Fruit fly (Drosophila melanogaster) whole organism, prepupa: ENCODE data around the gene Prp18.
A peak's percentile ranks its signal among the peaks of the same experiment; 100 is the strongest.

Experiments used
- CG10669 ChIP-seq: fragments of 200-800 bp; sonication (Bioruptor generic); optimal IDR thresholded peaks from 3 replicates; lab custom pipeline; 2018; ENCODE audit warnings: missing biosample characterization, mild to moderate bottlenecking, missing genetic modification characterization, moderate library complexity
- CG11294 ChIP-seq: fragments of 200-800 bp; sonication (Bioruptor generic); IDR thresholded peaks from 2 replicates; pipeline ENCODE4 v1.3.6; 2022; ENCODE audit warnings: missing biosample characterization, missing genetic modification characterization
- CG11902 ChIP-seq: fragments of 200-800 bp; sonication (Bioruptor generic); optimal IDR thresholded peaks from 3 replicates; lab custom pipeline; 2016; ENCODE audit warnings: missing biosample characterization, missing genetic modification characterization
- CG15336 ChIP-seq: fragments of 200-800 bp; sonication (Bioruptor generic); IDR thresholded peaks from 2 replicates; pipeline ENCODE4 v1.3.6; 2022; ENCODE audit warnings: missing biosample characterization, missing genetic modification characterization
- CG1621 ChIP-seq: fragments of 200-800 bp; sonication (Bioruptor generic); optimal IDR thresholded peaks from 3 replicates; lab custom pipeline; 2018; ENCODE audit warnings: missing biosample characterization, mild to moderate bottlenecking, missing genetic modification characterization
- CG16779 ChIP-seq: fragments of 200-800 bp; sonication (Bioruptor generic); optimal IDR thresholded peaks from 3 replicates; lab custom pipeline; 2017; ENCODE audit warnings: missing biosample characterization, mild to moderate bottlenecking, missing genetic modification characterization
- CG3032 ChIP-seq: fragments of 200-800 bp; optimal IDR thresholded peaks from 2 replicates; lab custom pipeline; 2019; ENCODE audit warnings: missing biosample characterization, mild to moderate bottlenecking, missing genetic modification characterization, moderate library complexity
- CG31627 ChIP-seq: fragments of 200-800 bp; sonication (Bioruptor generic); optimal IDR thresholded peaks from 3 replicates; lab custom pipeline; 2016; ENCODE audit warnings: missing biosample characterization, missing genetic modification characterization
- CG32006 ChIP-seq: fragments of 200-800 bp; sonication (Bioruptor generic); optimal IDR thresholded peaks from 3 replicates; lab custom pipeline; 2017; ENCODE audit warnings: missing biosample characterization, mild to moderate bottlenecking, missing genetic modification characterization
- CG34406 ChIP-seq: fragments of 200-800 bp; sonication (Bioruptor generic); optimal IDR thresholded peaks from 3 replicates; lab custom pipeline; 2016; ENCODE audit warnings: missing biosample characterization, missing genetic modification characterization
- CG3919 ChIP-seq: fragments of 200-800 bp; sonication (Bioruptor generic); optimal IDR thresholded peaks from 3 replicates; lab custom pipeline; 2016; ENCODE audit warnings: missing biosample characterization, missing genetic modification characterization
- CG4318 ChIP-seq: fragments of 200-800 bp; sonication (Bioruptor generic); optimal IDR thresholded peaks from 3 replicates; lab custom pipeline; 2017; ENCODE audit warnings: missing biosample characterization, mild to moderate bottlenecking, missing genetic modification characterization
- CG6163 ChIP-seq: fragments of 200-800 bp; sonication (Bioruptor generic); IDR thresholded peaks from 3 replicates; pipeline ENCODE4 v1.3.6; 2022; ENCODE audit warnings: missing biosample characterization, missing genetic modification characterization
- CG6276 ChIP-seq: fragments of 200-800 bp; sonication (Bioruptor generic); optimal IDR thresholded peaks from 2 replicates; lab custom pipeline; 2017; ENCODE audit warnings: missing biosample characterization, mild to moderate bottlenecking, missing genetic modification characterization
- CG6792 ChIP-seq: fragments of 200-800 bp; sonication (Bioruptor generic); optimal IDR thresholded peaks from 3 replicates; lab custom pipeline; 2016; ENCODE audit warnings: missing biosample characterization, missing genetic modification characterization
- CG6808 ChIP-seq: fragments of 200-800 bp; sonication (Bioruptor generic); optimal IDR thresholded peaks from 3 replicates; lab custom pipeline; 2017; ENCODE audit warnings: missing biosample characterization, missing genetic modification characterization, mild to moderate bottlenecking, moderate library complexity, missing genetic modification reagents
- CG6854 ChIP-seq: fragments of 200-800 bp; sonication (Bioruptor generic); optimal IDR thresholded peaks from 2 replicates; lab custom pipeline; 2017; ENCODE audit warnings: missing biosample characterization, mild to moderate bottlenecking, missing genetic modification characterization
- CG7368 ChIP-seq: fragments of 200-800 bp; sonication (Bioruptor generic); optimal IDR thresholded peaks from 3 replicates; lab custom pipeline; 2016; ENCODE audit warnings: missing biosample characterization, missing genetic modification characterization
- CG8119 ChIP-seq: fragments of 200-800 bp; sonication (Bioruptor generic); IDR thresholded peaks from 3 replicates; pipeline ENCODE4 v1.3.6; 2022; ENCODE audit warnings: missing biosample characterization, missing genetic modification characterization
- CG8632 ChIP-seq: fragments of 200-800 bp; sonication (Bioruptor generic); optimal IDR thresholded peaks from 3 replicates; lab custom pipeline; 2016; ENCODE audit warnings: missing biosample characterization, missing genetic modification characterization
- CG9139 ChIP-seq: fragments of 200-800 bp; sonication (Bioruptor generic); optimal IDR thresholded peaks from 3 replicates; lab custom pipeline; 2017; ENCODE audit warnings: missing biosample characterization, mild to moderate bottlenecking, missing genetic modification characterization
- Eip75B ChIP-seq: fragments of 200-800 bp; sonication (Bioruptor generic); optimal IDR thresholded peaks from 3 replicates; lab custom pipeline; 2016; ENCODE audit warnings: missing biosample characterization, missing genetic modification characterization
- Eip78C ChIP-seq: fragments of 200-800 bp; sonication (Bioruptor generic); peaks from one replicate; lab custom pipeline; 2016; ENCODE audit warnings: missing biosample characterization, missing genetic modification characterization
- Eip93F ChIP-seq: fragments of 200-800 bp; sonication (Bioruptor generic); optimal IDR thresholded peaks from 2 replicates; lab custom pipeline; 2016; ENCODE audit warnings: missing biosample characterization, mild to moderate bottlenecking, missing genetic modification characterization
- Ets96B ChIP-seq: fragments of 200-800 bp; optimal IDR thresholded peaks from 2 replicates; lab custom pipeline; 2019; ENCODE audit warnings: missing biosample characterization, mild to moderate bottlenecking, missing genetic modification characterization, moderate library complexity
- Gug ChIP-seq: fragments of 200-800 bp; sonication (Bioruptor generic); IDR thresholded peaks from 2 replicates; pipeline ENCODE4 v1.3.6; 2022; ENCODE audit warnings: missing biosample characterization, missing genetic modification characterization
- Hr38 ChIP-seq: sonication (Bioruptor generic); optimal IDR thresholded peaks from 2 replicates; lab custom pipeline; 2016; ENCODE audit warnings: missing biosample characterization, missing genetic modification characterization
- Hr39 ChIP-seq: fragments of 200-800 bp; sonication (Bioruptor generic); optimal IDR thresholded peaks from 2 replicates; lab custom pipeline; 2016; ENCODE audit warnings: missing biosample characterization, missing genetic modification characterization
- Lpt ChIP-seq: fragments of 200-800 bp; sonication (Bioruptor generic); optimal IDR thresholded peaks from 3 replicates; lab custom pipeline; 2016; ENCODE audit warnings: missing biosample characterization, missing genetic modification characterization
- Met ChIP-seq: fragments of 200-800 bp; sonication (Bioruptor generic); optimal IDR thresholded peaks from 3 replicates; lab custom pipeline; 2016; ENCODE audit warnings: missing biosample characterization, missing genetic modification characterization
- OdsH ChIP-seq: fragments of 200-800 bp; sonication (Bioruptor generic); optimal IDR thresholded peaks from 3 replicates; lab custom pipeline; 2016; ENCODE audit warnings: missing biosample characterization, missing genetic modification characterization
- Sox102F ChIP-seq: fragments of 200-800 bp; sonication (Bioruptor generic); optimal IDR thresholded peaks from 2 replicates; lab custom pipeline; 2016; ENCODE audit warnings: missing biosample characterization, mild to moderate bottlenecking, missing genetic modification characterization
- Sox14 ChIP-seq: fragments of 200-800 bp; sonication (Bioruptor generic); optimal IDR thresholded peaks from 3 replicates; lab custom pipeline; 2016; ENCODE audit warnings: missing biosample characterization, missing genetic modification characterization
- Sox15 ChIP-seq: fragments of 200-800 bp; sonication (Bioruptor generic); optimal IDR thresholded peaks from 3 replicates; lab custom pipeline; 2016; ENCODE audit warnings: missing biosample characterization, missing genetic modification characterization
- achi ChIP-seq: fragments of 200-800 bp; sonication (Bioruptor generic); optimal IDR thresholded peaks from 3 replicates; lab custom pipeline; 2016; ENCODE audit warnings: missing biosample characterization, missing genetic modification characterization
- acj6 ChIP-seq: fragments of 200-800 bp; sonication (Bioruptor generic); optimal IDR thresholded peaks from 3 replicates; lab custom pipeline; 2016; ENCODE audit warnings: missing biosample characterization, missing genetic modification characterization
- cyc ChIP-seq: fragments of 200-800 bp; sonication (Bioruptor generic); optimal IDR thresholded peaks from 3 replicates; lab custom pipeline; 2016; ENCODE audit warnings: missing biosample characterization, missing genetic modification characterization
- dac ChIP-seq: fragments of 200-800 bp; sonication (Bioruptor generic); optimal IDR thresholded peaks from 2 replicates; lab custom pipeline; 2017; ENCODE audit warnings: missing biosample characterization, mild to moderate bottlenecking, missing genetic modification characterization
- esn ChIP-seq: fragments of 200-800 bp; sonication (Bioruptor generic); optimal IDR thresholded peaks from 2 replicates; lab custom pipeline; 2016; ENCODE audit warnings: missing biosample characterization, mild to moderate bottlenecking, missing genetic modification characterization, moderate library complexity
- fd59A ChIP-seq: fragments of 200-800 bp; sonication (Bioruptor generic); optimal IDR thresholded peaks from 2 replicates; lab custom pipeline; 2017; ENCODE audit warnings: missing biosample characterization, mild to moderate bottlenecking, missing genetic modification characterization, missing genetic modification reagents
- fd85E ChIP-seq: fragments of 200-800 bp; sonication (Bioruptor generic); optimal IDR thresholded peaks from 3 replicates; lab custom pipeline; 2016; ENCODE audit warnings: missing biosample characterization, missing genetic modification characterization
- lz ChIP-seq: fragments of 200-800 bp; sonication (Bioruptor generic); optimal IDR thresholded peaks from 3 replicates; lab custom pipeline; 2016; ENCODE audit warnings: missing biosample characterization, missing genetic modification characterization
- net ChIP-seq: fragments of 200-800 bp; sonication (Bioruptor generic); optimal IDR thresholded peaks from 3 replicates; lab custom pipeline; 2016; ENCODE audit warnings: missing biosample characterization, missing genetic modification characterization
- pdm3 ChIP-seq: fragments of 200-800 bp; sonication (Bioruptor generic); optimal IDR thresholded peaks from 3 replicates; lab custom pipeline; 2016; ENCODE audit warnings: missing biosample characterization, missing genetic modification characterization
- salr ChIP-seq, 2 experiments: fragments of 200-800 bp; sonication (Bioruptor generic); optimal IDR thresholded peaks; 3 replicates each; lab custom pipeline; 2016 to 2018; ENCODE audit warnings: missing biosample characterization in 2 of 2, missing genetic modification characterization in 2 of 2, mild to moderate bottlenecking in 1 of 2
- spab ChIP-seq: fragments of 200-800 bp; sonication (Bioruptor generic); optimal IDR thresholded peaks from 2 replicates; lab custom pipeline; 2017; ENCODE audit warnings: missing biosample characterization, mild to moderate bottlenecking, missing genetic modification characterization, missing genetic modification reagents
- ss ChIP-seq, 2 experiments: fragments of 200-800 bp; sonication (Bioruptor generic); optimal IDR thresholded peaks; 2 replicates in 1 of 2; 3 replicates in 1 of 2; lab custom pipeline; 2017 to 2018; ENCODE audit warnings: mild to moderate bottlenecking in 2 of 2, missing biosample characterization in 2 of 2, missing genetic modification characterization in 2 of 2, moderate library complexity in 1 of 2
- topi ChIP-seq: fragments of 200-800 bp; sonication (Bioruptor generic); optimal IDR thresholded peaks from 3 replicates; lab custom pipeline; 2016; ENCODE audit warnings: missing biosample characterization, missing genetic modification characterization
- vri ChIP-seq: fragments of 200-800 bp; sonication (Bioruptor generic); optimal IDR thresholded peaks from 3 replicates; lab custom pipeline; 2016; ENCODE audit warnings: missing biosample characterization, mild to moderate bottlenecking, missing genetic modification characterization

The Prp18 gene

DNA sequence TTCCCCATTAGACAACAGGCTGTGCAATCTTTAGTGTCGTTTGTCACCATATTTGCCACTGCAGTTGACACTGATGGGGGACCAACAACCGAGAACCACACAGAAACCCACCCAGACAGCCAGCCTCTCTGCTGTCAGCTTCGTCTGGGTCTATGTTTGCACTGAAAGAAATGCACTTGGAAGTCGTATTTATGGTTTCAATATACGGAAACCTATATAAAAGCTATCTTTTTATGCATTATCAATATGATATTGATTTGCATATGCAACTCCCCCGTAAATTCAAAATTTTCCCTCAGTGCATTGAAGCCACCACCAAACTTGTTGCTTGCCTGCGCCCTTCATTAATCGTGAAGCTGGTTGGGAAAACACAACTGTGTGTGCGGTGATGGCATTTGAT lies 43.1 kb upstream of the Prp18 start (continued):
- TF ChIP-seq CG8632 (peak; percentile 6), CG6854 (GFP tag; lab: Kevin White, UChicago) (no peak), CG15336 (GFP tag; lab: Robert Waterston, UW) (peak; percentile 74), topi (GFP tag; lab: Kevin White, UChicago) (peak; percentile 12), Hr38 (GFP tag; lab: Kevin White, UChicago) (no peak), CG6808 (peak; percentile 41), CG16779 (tag; lab: Kevin White, UChicago) (peak; percentile 47), CG11294 (GFP tag; lab: Robert Waterston, UW) (peak; percentile 77), net (peak; percentile 50), CG3032 (peak; percentile 29), Met (GFP tag; lab: Kevin White, UChicago) (peak; percentile 18), CG6276 (peak; percentile 69), acj6 (GFP tag; lab: Kevin White, UChicago) (peak; percentile 60), OdsH (GFP tag; lab: Kevin White, UChicago) (peak; percentile 53), achi (GFP tag; lab: Kevin White, UChicago) (peak; percentile 61), CG6163 (peak; percentile 91)

DNA sequence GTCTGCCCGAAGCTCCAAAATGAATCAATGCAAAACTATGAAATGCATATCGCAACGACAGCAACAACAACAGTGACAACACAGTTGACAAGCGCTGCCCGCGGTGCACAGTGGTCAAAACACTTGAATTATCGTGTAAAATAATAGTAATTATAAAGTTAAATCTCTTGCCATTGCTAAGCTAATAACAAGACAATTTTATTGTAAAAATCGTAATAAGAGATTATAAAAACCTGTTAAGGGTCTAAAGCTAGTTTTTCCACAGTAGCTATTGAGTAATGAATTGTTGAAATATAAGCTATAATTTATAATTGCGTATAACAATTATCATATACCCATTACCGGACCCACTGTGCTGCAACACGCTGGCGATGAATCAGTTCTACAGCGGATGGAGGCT lies 41.9 kb upstream of the Prp18 start:
- TF ChIP-seq Ets96B (tag; lab: Kevin White, UChicago) = peak; percentile 91
- peak; percentile 99 for TF ChIP-seq Eip78C (GFP tag; lab: Kevin White, UChicago)
- peak; percentile 89 for TF ChIP-seq net
- TF ChIP-seq CG11902 (GFP tag; lab: Kevin White, UChicago) = peak; percentile 69
- no peak for TF ChIP-seq Hr38 (GFP tag; lab: Kevin White, UChicago)
- peak; percentile 80 for TF ChIP-seq Sox102F (GFP tag; lab: Kevin White, UChicago)
- peak; percentile 88 for TF ChIP-seq CG1621 (tag; lab: Kevin White, UChicago)
- TF ChIP-seq ss (GFP tag; optimal IDR thresholded peaks at IDR 0.05; lab: Kevin White, UChicago) = peak; percentile 92 to 95
- peak; percentile 85 for TF ChIP-seq CG16779 (tag; lab: Kevin White, UChicago)
- TF ChIP-seq CG3032 = peak; percentile 92
- TF ChIP-seq CG7368 (GFP tag; lab: Kevin White, UChicago) = peak; percentile 74
- TF ChIP-seq CG3919 = peak; percentile 89
- peak; percentile 84 for TF ChIP-seq CG4318
- TF ChIP-seq Gug (GFP tag; lab: Robert Waterston, UW) = peak; percentile 86
- TF ChIP-seq salr (GFP tag; optimal IDR thresholded peaks at IDR 0.05; lab: Kevin White, UChicago) = peak; percentile 69 to 84
- TF ChIP-seq fd85E (GFP tag; lab: Kevin White, UChicago) = peak; percentile 23
- TF ChIP-seq fd59A (GFP tag; lab: Kevin White, UChicago) = peak; percentile 87
- TF ChIP-seq esn (GFP tag; lab: Kevin White, UChicago) = peak; percentile 80
- peak; percentile 90 for TF ChIP-seq acj6 (GFP tag; lab: Kevin White, UChicago)
- TF ChIP-seq CG31627 (GFP tag; lab: Kevin White, UChicago) = peak; percentile 60
- TF ChIP-seq pdm3 (GFP tag; lab: Kevin White, UChicago) = peak; percentile 89
- TF ChIP-seq CG34406 (GFP tag; lab: Kevin White, UChicago) = peak; percentile 84
- peak; percentile 91 for TF ChIP-seq Eip75B
- peak; percentile 94 for TF ChIP-seq CG15336 (GFP tag; lab: Robert Waterston, UW)
- TF ChIP-seq Hr39 = peak; percentile 64
- peak; percentile 79 for TF ChIP-seq topi (GFP tag; lab: Kevin White, UChicago)
- peak; percentile 93 for TF ChIP-seq CG32006 (GFP tag; lab: Kevin White, UChicago)
- TF ChIP-seq Sox15 (GFP tag; lab: Kevin White, UChicago) = peak; percentile 67
- peak; percentile 84 for TF ChIP-seq Lpt
- TF ChIP-seq CG8632 = peak; percentile 86
- TF ChIP-seq Sox14 (GFP tag; lab: Kevin White, UChicago) = peak; percentile 88
- TF ChIP-seq CG9139 (GFP tag; lab: Kevin White, UChicago) = peak; percentile 88
- peak; percentile 65 for TF ChIP-seq cyc (GFP tag; lab: Kevin White, UChicago)
- TF ChIP-seq CG8119 = peak; percentile 94
- TF ChIP-seq CG6163 = peak; percentile 91
- TF ChIP-seq achi (GFP tag; lab: Kevin White, UChicago) = peak; percentile 90
- peak; percentile 92 for TF ChIP-seq CG10669 (GFP tag; lab: Kevin White, UChicago)
- peak; percentile 73 for TF ChIP-seq dac
- TF ChIP-seq Eip93F (GFP tag; lab: Kevin White, UChicago) = no peak
- TF ChIP-seq spab (GFP tag; lab: Kevin White, UChicago) = peak; percentile 92
- TF ChIP-seq CG6792 = peak; percentile 78
- peak; percentile 2 for TF ChIP-seq vri (GFP tag; lab: Kevin White, UChicago)
- peak; percentile 78 for TF ChIP-seq lz (GFP tag; lab: Kevin White, UChicago)
